Worm (Caenorhabditis elegans): ENCODE data around the gene Y48E1C.2.

ce11 chrII:13401549-13401948 lies 22.8 kb upstream of the Y48E1C.2 start:
- TF ChIP-seq hmbx-1 (tag; optimal IDR thresholded peaks at IDR 0.05) (no peak), scrt-1 (GFP tag; IDR thresholded peaks at IDR 0.05) (no peak), B0310.2 (tag; optimal IDR thresholded peaks at IDR 0.05) (no peak), F13C5.2 (tag; optimal IDR thresholded peaks at IDR 0.05) (no peak), hnd-1 (tag; optimal IDR thresholded peaks at IDR 0.05) (no peak), ceh-36 (tag; optimal IDR thresholded peaks at IDR 0.05) (no peak), flt-1 (GFP tag; IDR thresholded peaks at IDR 0.05) (no peak), tra-4 (tag; optimal IDR thresholded peaks at IDR 0.05) (no peak), ama-1 (optimal IDR thresholded peaks at IDR 0.05) (no peak), ceh-13 (GFP tag; optimal IDR thresholded peaks at IDR 0.05) (no peak), sea-1 (GFP tag; conservative IDR thresholded peaks at IDR 0.05) (no peak), ets-7 (tag; optimal IDR thresholded peaks at IDR 0.05) (no peak), hmg-4 (GFP tag; optimal IDR thresholded peaks at IDR 0.05) (no peak), tbx-37 (GFP tag; conservative IDR thresholded peaks at IDR 0.05) (no peak)

Data from whole organism, early embryonic.